Worm (Caenorhabditis elegans) whole organism, L1 larva: ENCODE measurements around the gene F49C12.3.

Experiments used
- C04F5.9 ChIP-seq: sonication (generic microtip); optimal IDR thresholded peaks from 2 replicates; lab custom pipeline; 2016; ENCODE audit warnings: missing genetic modification characterization, missing compliant biosample characterization
- Y116A8C.19 ChIP-seq: sonication (generic microtip); optimal IDR thresholded peaks from 2 replicates; lab custom pipeline; 2016; ENCODE audit warnings: missing compliant biosample characterization, missing genetic modification characterization, borderline replicate concordance
- aha-1 ChIP-seq: fragments of 150-350 bp; optimal IDR thresholded peaks from 2 replicates; lab custom pipeline; 2014; ENCODE audit warnings: missing biosample characterization, missing genetic modification characterization
- ama-1 ChIP-seq: fragments of 150-350 bp; optimal IDR thresholded peaks from 2 replicates; lab custom pipeline; 2014
- ceh-63 ChIP-seq: fragments of 200-800 bp; sonication (Bioruptor generic); optimal IDR thresholded peaks from 2 replicates; lab custom pipeline; 2018; ENCODE audit warnings: mild to moderate bottlenecking, missing genetic modification characterization, missing compliant biosample characterization
- ces-1 ChIP-seq: fragments of 150-350 bp; optimal IDR thresholded peaks from 2 replicates; lab custom pipeline; 2014; ENCODE audit warnings: missing biosample characterization, missing genetic modification reagents, missing genetic modification characterization
- efl-3 ChIP-seq: fragments of 200-800 bp; sonication (Bioruptor generic); optimal IDR thresholded peaks from 2 replicates; lab custom pipeline; 2018; ENCODE audit warnings: mild to moderate bottlenecking, missing genetic modification characterization, missing compliant biosample characterization
- egl-13 ChIP-seq: sonication (generic microtip); optimal IDR thresholded peaks from 2 replicates; lab custom pipeline; 2016; ENCODE audit warnings: missing genotype, missing genetic modification reagents, missing genetic modification characterization, missing compliant biosample characterization
- egl-27 ChIP-seq, 2 experiments: fragments of 150-350 bp in 1 of 2; sonication (generic microtip); optimal IDR thresholded peaks; 3 replicates each; lab custom pipeline; 2017 to 2018; ENCODE audit warnings: missing biosample characterization in 2 of 2, missing genetic modification characterization in 2 of 2, missing genetic modification reagents in 2 of 2
- elt-2 ChIP-seq: sonication (generic microtip); optimal IDR thresholded peaks from 2 replicates; lab custom pipeline; 2016; ENCODE audit warnings: missing genetic modification characterization, mild to moderate bottlenecking, inconsistent platforms, missing compliant biosample characterization, missing genetic modification reagents
- fkh-10 ChIP-seq: sonication (generic microtip); optimal IDR thresholded peaks from 2 replicates; lab custom pipeline; 2017; ENCODE audit warnings: missing biosample characterization, missing genetic modification reagents, missing genetic modification characterization
- fkh-4 ChIP-seq: sonication (generic microtip); optimal IDR thresholded peaks from 2 replicates; lab custom pipeline; 2016; ENCODE audit warnings: missing compliant biosample characterization, missing genetic modification characterization, borderline replicate concordance
- hlh-17 ChIP-seq: fragments of 200-800 bp; sonication (Bioruptor generic); optimal IDR thresholded peaks from 2 replicates; lab custom pipeline; 2018; ENCODE audit warnings: missing genetic modification characterization, mild to moderate bottlenecking, missing compliant biosample characterization, moderate library complexity, borderline replicate concordance
- hlh-4 ChIP-seq: sonication (generic microtip); optimal IDR thresholded peaks from 2 replicates; lab custom pipeline; 2016; ENCODE audit warnings: mild to moderate bottlenecking, missing genetic modification characterization, missing compliant biosample characterization
- irx-1 ChIP-seq: sonication (generic microtip); optimal IDR thresholded peaks from 2 replicates; lab custom pipeline; 2016; ENCODE audit warnings: missing genetic modification characterization, missing compliant biosample characterization
- isw-1 ChIP-seq: fragments of 200-800 bp; sonication (Bioruptor generic); IDR thresholded peaks from 2 replicates; pipeline ENCODE4 v1.3.6; 2022; ENCODE audit warnings: missing genetic modification characterization, missing compliant biosample characterization
- lin-13 ChIP-seq: fragments of 150-350 bp; optimal IDR thresholded peaks from 2 replicates; lab custom pipeline; 2014; ENCODE audit warnings: missing biosample characterization, missing genetic modification reagents, missing genetic modification characterization
- lin-14 ChIP-seq: fragments of 200-800 bp; sonication (Bioruptor generic); optimal IDR thresholded peaks from 2 replicates; lab custom pipeline; 2018; ENCODE audit warnings: mild to moderate bottlenecking, missing genetic modification characterization, moderate library complexity, missing compliant biosample characterization
- lin-15B ChIP-seq: fragments of 150-350 bp; sonication (generic microtip); optimal IDR thresholded peaks from 3 replicates; lab custom pipeline; 2014; ENCODE audit warnings: missing biosample characterization, missing genetic modification characterization
- lin-39 ChIP-seq: fragments of 150-350 bp; optimal IDR thresholded peaks from 2 replicates; lab custom pipeline; 2014; ENCODE audit warnings: missing biosample characterization, missing genetic modification reagents, missing genetic modification characterization
- lir-3 ChIP-seq: sonication (generic microtip); optimal IDR thresholded peaks from 2 replicates; lab custom pipeline; 2016; ENCODE audit warnings: mild to moderate bottlenecking, missing genetic modification characterization, moderate library complexity, missing compliant biosample characterization; ENCODE audit not compliant: poor library complexity
- mef-2 ChIP-seq: fragments of 150-350 bp; optimal IDR thresholded peaks from 2 replicates; lab custom pipeline; 2014; ENCODE audit warnings: missing biosample characterization, missing genetic modification characterization
- mep-1 ChIP-seq: fragments of 150-350 bp; optimal IDR thresholded peaks from 2 replicates; lab custom pipeline; 2014; ENCODE audit warnings: missing biosample characterization, missing genetic modification characterization
- nhr-20 ChIP-seq: sonication (generic microtip); optimal IDR thresholded peaks from 2 replicates; lab custom pipeline; 2016; ENCODE audit warnings: mild to moderate bottlenecking, missing genetic modification characterization, missing compliant biosample characterization
- nhr-237 ChIP-seq: fragments of 150-350 bp; optimal IDR thresholded peaks from 2 replicates; lab custom pipeline; 2014; ENCODE audit warnings: missing biosample characterization, missing genetic modification characterization
- nhr-71 ChIP-seq: sonication (generic microtip); optimal IDR thresholded peaks from 2 replicates; lab custom pipeline; 2016; ENCODE audit warnings: mild to moderate bottlenecking, missing genetic modification characterization, moderate library complexity, missing compliant biosample characterization
- nhr-77 ChIP-seq: fragments of 150-350 bp; optimal IDR thresholded peaks from 2 replicates; lab custom pipeline; 2014; ENCODE audit warnings: missing biosample characterization, missing genetic modification characterization
- nhr-85 ChIP-seq: sonication (generic microtip); peaks from one replicate; lab custom pipeline; 2016; ENCODE audit warnings: missing genetic modification characterization, inconsistent platforms, missing compliant biosample characterization
- nhr-90 ChIP-seq: sonication (generic microtip); optimal IDR thresholded peaks from 2 replicates; lab custom pipeline; 2016; ENCODE audit warnings: mild to moderate bottlenecking, missing genetic modification characterization, missing compliant biosample characterization; ENCODE audit not compliant: poor library complexity
- pag-3 ChIP-seq: sonication (generic microtip); optimal IDR thresholded peaks from 2 replicates; lab custom pipeline; 2017; ENCODE audit warnings: missing genetic modification characterization, mild to moderate bottlenecking, missing compliant biosample characterization, antibody characterized with exemption, borderline replicate concordance; ENCODE audit not compliant: insufficient read depth
- pqm-1 ChIP-seq: sonication (generic microtip); optimal IDR thresholded peaks from 3 replicates; lab custom pipeline; 2017; ENCODE audit warnings: missing biosample characterization, missing genetic modification characterization
- rnt-1 ChIP-seq: sonication (generic microtip); optimal IDR thresholded peaks from 2 replicates; lab custom pipeline; 2016; ENCODE audit warnings: mild to moderate bottlenecking, missing genetic modification characterization, moderate library complexity, missing compliant biosample characterization
- skn-1 ChIP-seq: fragments of 150-350 bp; optimal IDR thresholded peaks from 2 replicates; lab custom pipeline; 2014; ENCODE audit warnings: missing biosample characterization, missing genetic modification characterization
- snu-23 ChIP-seq: sonication (generic microtip); optimal IDR thresholded peaks from 2 replicates; lab custom pipeline; 2016; ENCODE audit warnings: missing genetic modification characterization, missing compliant biosample characterization
- sox-4 ChIP-seq: sonication (generic microtip); optimal IDR thresholded peaks from 2 replicates; lab custom pipeline; 2016; ENCODE audit warnings: missing genetic modification characterization, missing compliant biosample characterization
- sptf-1 ChIP-seq: fragments of 150-350 bp; optimal IDR thresholded peaks from 2 replicates; lab custom pipeline; 2014; ENCODE audit warnings: missing biosample characterization, missing genetic modification characterization
- sup-37 ChIP-seq: fragments of 200-800 bp; sonication (Bioruptor generic); optimal IDR thresholded peaks from 2 replicates; lab custom pipeline; 2018; ENCODE audit warnings: mild to moderate bottlenecking, missing genetic modification characterization, missing compliant biosample characterization
- swsn-7 ChIP-seq: sonication (generic microtip); optimal IDR thresholded peaks from 2 replicates; lab custom pipeline; 2016; ENCODE audit warnings: missing genetic modification characterization, missing compliant biosample characterization
- tlp-1 ChIP-seq: fragments of 150-350 bp; optimal IDR thresholded peaks from 2 replicates; lab custom pipeline; 2014; ENCODE audit warnings: missing biosample characterization, missing genetic modification characterization
- unc-30 ChIP-seq: sonication (generic microtip); optimal IDR thresholded peaks from 2 replicates; lab custom pipeline; 2017; ENCODE audit warnings: missing biosample characterization, missing genetic modification characterization
- unc-62 ChIP-seq: fragments of 150-350 bp; optimal IDR thresholded peaks from 2 replicates; lab custom pipeline; 2014; ENCODE audit warnings: missing biosample characterization, missing genetic modification reagents, missing genetic modification characterization
- unc-86 ChIP-seq: sonication (generic microtip); optimal IDR thresholded peaks from 2 replicates; lab custom pipeline; 2016; ENCODE audit warnings: missing genetic modification characterization, missing compliant biosample characterization
- zag-1 ChIP-seq: fragments of 150-350 bp; optimal IDR thresholded peaks from 2 replicates; lab custom pipeline; 2014; ENCODE audit warnings: missing biosample characterization, missing genetic modification characterization
- zip-4 ChIP-seq: fragments of 200-800 bp; sonication (Bioruptor generic); optimal IDR thresholded peaks from 2 replicates; lab custom pipeline; 2018; ENCODE audit warnings: mild to moderate bottlenecking, missing genetic modification characterization, moderate library complexity, missing compliant biosample characterization
- ztf-4 ChIP-seq: fragments of 150-350 bp; optimal IDR thresholded peaks from 2 replicates; lab custom pipeline; 2014; ENCODE audit warnings: missing biosample characterization, missing genetic modification characterization

Gene F49C12.3

DNA sequence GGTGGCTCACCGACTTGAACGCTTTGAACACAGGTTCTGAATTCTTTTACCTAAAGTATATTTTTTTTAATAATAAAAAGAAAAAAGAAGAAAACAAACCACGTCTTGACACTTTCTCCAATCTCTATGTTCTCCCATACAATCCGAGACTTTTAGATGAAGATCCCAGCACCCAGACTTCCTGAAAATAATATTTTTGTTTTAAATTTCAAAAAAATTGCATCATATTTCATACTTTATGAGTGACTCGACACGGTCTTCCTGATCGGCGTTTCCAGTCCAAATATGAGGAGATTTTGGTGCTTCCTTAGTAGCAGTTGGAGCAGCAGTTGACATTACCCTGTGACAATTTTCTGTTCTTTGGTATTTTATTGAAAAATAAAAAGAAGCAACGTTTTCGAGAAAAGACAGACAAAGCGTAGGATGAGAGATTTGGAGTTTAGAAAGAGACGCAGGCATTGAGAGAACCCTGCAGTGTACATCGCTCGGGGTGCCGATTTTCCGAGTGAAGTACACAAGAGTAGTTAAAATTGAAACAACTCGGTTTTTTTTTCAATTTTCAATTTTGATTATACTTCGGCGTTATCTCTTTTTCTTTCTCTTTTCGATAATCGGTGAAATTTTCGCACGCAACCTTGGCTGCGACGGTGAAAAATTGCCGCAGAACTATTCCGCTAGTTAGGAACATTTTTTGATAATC lies 35.5 kb downstream of the F49C12.3 start, which contains the start of the genes coa-4 and T20D3.14 (continued):
- TF ChIP-seq unc-30 (tag; lab: Kevin White, UChicago) (no peak), snu-23 (GFP tag; lab: Kevin White, UChicago) (peak; percentile 75), efl-3 (GFP tag; lab: Kevin White, UChicago) (no peak), mep-1 (tag; lab: Kevin White, UChicago) (peak; percentile 41), sup-37 (GFP tag; lab: Kevin White, UChicago) (no peak), unc-86 (no peak), zip-4 (GFP tag; lab: Kevin White, UChicago) (no peak)

DNA sequence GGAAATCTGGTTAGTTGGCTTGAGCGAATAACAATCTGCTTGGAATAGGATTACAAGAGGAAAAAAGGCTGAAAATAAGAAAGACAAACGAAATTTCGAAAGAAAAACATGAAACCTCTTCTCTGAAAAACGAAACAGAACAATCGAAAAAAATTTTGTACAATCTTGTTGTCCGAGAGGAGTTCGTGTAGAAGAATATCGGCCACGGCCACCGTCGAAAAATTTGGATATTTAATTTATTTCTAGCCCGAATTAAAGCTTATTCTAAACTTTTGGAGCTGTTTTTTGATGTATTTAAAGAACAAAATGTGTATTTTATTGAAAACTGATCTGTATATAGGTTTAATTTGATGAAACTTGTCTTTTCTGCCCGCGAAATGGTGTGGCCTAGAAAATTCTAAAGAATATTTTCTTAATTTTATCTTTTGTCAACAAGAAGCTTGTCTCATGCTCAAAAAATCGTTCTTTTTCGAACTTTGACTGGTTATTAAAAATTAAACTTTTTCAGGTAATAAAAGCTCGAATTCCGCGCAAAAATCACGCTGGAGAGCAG lies 36.4 kb downstream of the F49C12.3 start, which contains the start of gene T20D3.5:
T20D3.5 (plus strand) TSS at position 503 of the 553 bp plus-strand sequence.
- TF ChIP-seq rnt-1: peak; percentile 13
- TF ChIP-seq snu-23 (GFP tag; lab: Kevin White, UChicago): no peak

DNA sequence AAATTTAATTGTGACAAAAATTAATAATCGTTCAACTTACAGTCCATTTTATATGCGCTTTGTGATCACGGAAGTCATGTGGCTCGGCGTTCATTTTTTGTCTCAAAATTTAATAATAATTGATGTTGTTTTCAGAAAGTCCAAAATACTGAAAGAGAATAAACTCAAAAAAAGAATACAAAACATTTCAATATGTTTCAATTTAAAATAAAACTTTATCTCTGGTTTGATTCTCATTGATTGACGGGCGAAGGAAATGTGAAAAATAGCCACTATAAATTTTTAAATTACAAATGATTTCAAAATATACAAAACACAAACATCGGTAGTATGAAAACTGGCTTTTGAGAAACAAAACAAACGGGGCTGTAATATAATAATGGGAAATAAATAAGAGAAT lies 39.0 kb downstream of the F49C12.3 start, which contains the start of gene T20D3.6:
T20D3.6 (minus strand) TSS at position 101 of the 400 bp plus-strand sequence.
- no peak for TF ChIP-seq hlh-4 (tag; lab: Kevin White, UChicago)

DNA sequence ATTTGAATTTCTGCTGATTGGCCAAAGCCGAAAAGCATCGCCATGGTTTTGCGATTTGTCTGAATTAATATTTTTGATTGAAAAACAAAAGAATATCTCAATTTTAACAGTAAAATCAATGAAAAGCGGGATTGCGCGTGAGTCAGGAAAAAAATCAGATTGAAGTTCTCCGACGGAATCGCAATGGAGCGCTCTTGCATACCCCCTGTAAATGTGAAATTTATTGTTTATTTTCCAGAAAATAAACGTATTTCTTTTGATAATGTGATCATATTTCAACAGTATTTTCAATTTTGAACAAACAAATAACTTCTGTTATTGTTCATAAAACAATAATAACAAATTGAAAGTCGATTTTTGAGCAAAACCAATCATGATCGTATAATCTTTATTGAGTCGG lies 41.4 kb downstream of the F49C12.3 start, which contains the start of gene vps-26:
vps-26 (minus strand) TSS at position 200 of the 400 bp plus-strand sequence.
- TF ChIP-seq aha-1 (no peak), fkh-10 (no peak), nhr-237 (no peak), unc-86 (no peak), nhr-77 (no peak), tlp-1 (tag; lab: Kevin White, UChicago) (no peak), ceh-63 (GFP tag; lab: Kevin White, UChicago) (no peak), egl-27 (tag; optimal IDR thresholded peaks at IDR 0.05; lab: Kevin White, UChicago) (no peak), ztf-4 (tag; lab: Kevin White, UChicago) (no peak), zip-4 (GFP tag; lab: Kevin White, UChicago) (no peak), ces-1 (GFP tag; lab: Kevin White, UChicago) (no peak), sox-4 (tag; lab: Kevin White, UChicago) (no peak), fkh-4 (tag; lab: Kevin White, UChicago) (no peak), lin-15B (tag; lab: Kevin White, UChicago) (no peak), lir-3 (tag; lab: Kevin White, UChicago) (no peak), nhr-90 (tag; lab: Kevin White, UChicago) (no peak), unc-62 (no peak), lin-39 (tag; lab: Kevin White, UChicago) (no peak), Y116A8C.19 (tag; lab: Kevin White, UChicago) (no peak), ama-1 (lab: Kevin White, UChicago) (no peak), skn-1 (tag; lab: Kevin White, UChicago) (no peak), mef-2 (tag; lab: Kevin White, UChicago) (no peak), elt-2 (tag; lab: Kevin White, UChicago) (no peak), snu-23 (GFP tag; lab: Kevin White, UChicago) (peak; percentile 33), nhr-71 (peak; percentile 37), irx-1 (peak; percentile 13), zag-1 (tag; lab: Kevin White, UChicago) (no peak), lin-14 (GFP tag; lab: Kevin White, UChicago) (peak; percentile 39), sptf-1 (tag; lab: Kevin White, UChicago) (no peak), C04F5.9 (tag; lab: Kevin White, UChicago) (no peak), lin-13 (GFP tag; lab: Kevin White, UChicago) (no peak), egl-13 (tag; lab: Kevin White, UChicago) (no peak), pag-3 (tag; lab: Kevin White, UChicago) (no peak), hlh-17 (GFP tag; lab: Kevin White, UChicago) (no peak), nhr-85 (no peak), pqm-1 (no peak), nhr-20 (tag; lab: Kevin White, UChicago) (peak; percentile 8), isw-1 (GFP tag; lab: Robert Waterston, UW) (no peak), swsn-7 (tag; lab: Kevin White, UChicago) (no peak)
